Fruit fly (Drosophila melanogaster) whole organism, embryonic: ENCODE results near the gene CG42759.

Experiments
- Bdp1 ChIP-seq: fragments of 200-800 bp; sonication (Bioruptor generic); optimal IDR thresholded peaks from 3 replicates; lab custom pipeline; 2016; ENCODE audit warnings: missing biosample characterization, missing genetic modification characterization
- CG12071 ChIP-seq: fragments of 200-800 bp; sonication (Bioruptor generic); optimal IDR thresholded peaks from 3 replicates; lab custom pipeline; 2018; ENCODE audit warnings: missing biosample characterization, mild to moderate bottlenecking, missing genetic modification characterization
- CG13287 ChIP-seq: fragments of 200-800 bp; sonication (Bioruptor generic); IDR thresholded peaks from 2 replicates; pipeline ENCODE4 v1.3.6; 2022; ENCODE audit warnings: missing biosample characterization, missing genetic modification characterization; ENCODE audit not compliant: partially characterized antibody
- CG13424 ChIP-seq: fragments of 200-800 bp; sonication (Bioruptor generic); optimal IDR thresholded peaks from 2 replicates; lab custom pipeline; 2019; ENCODE audit warnings: missing biosample characterization, mild to moderate bottlenecking, missing genetic modification characterization, moderate library complexity
- CG13894 ChIP-seq: fragments of 200-800 bp; sonication (Bioruptor generic); optimal IDR thresholded peaks from 3 replicates; lab custom pipeline; 2018; ENCODE audit warnings: missing biosample characterization, mild to moderate bottlenecking, missing genetic modification characterization, moderate library complexity
- CG14014 ChIP-seq: fragments of 200-800 bp; sonication (Bioruptor generic); IDR thresholded peaks from 2 replicates; pipeline ENCODE4 v1.3.6; 2022; ENCODE audit warnings: missing biosample characterization, missing genetic modification characterization
- CG15269 ChIP-seq: fragments of 200-800 bp; sonication (Bioruptor generic); optimal IDR thresholded peaks from 2 replicates; lab custom pipeline; 2018; ENCODE audit warnings: missing biosample characterization, mild to moderate bottlenecking, missing genetic modification characterization, moderate library complexity
- CG16779 ChIP-seq: fragments of 200-800 bp; sonication (Bioruptor generic); IDR thresholded peaks from 2 replicates; pipeline ENCODE4 v1.3.6; 2022; ENCODE audit warnings: missing biosample characterization, missing genetic modification characterization
- CG2678 ChIP-seq: fragments of 200-800 bp; sonication (Bioruptor generic); optimal IDR thresholded peaks from 3 replicates; lab custom pipeline; 2019; ENCODE audit warnings: missing biosample characterization, mild to moderate bottlenecking, missing genetic modification characterization, moderate library complexity
- CG3163 ChIP-seq: fragments of 200-800 bp; sonication (Bioruptor generic); optimal IDR thresholded peaks from 3 replicates; lab custom pipeline; 2016; ENCODE audit warnings: missing biosample characterization, missing genetic modification characterization
- CG3281 ChIP-seq: fragments of 200-800 bp; sonication (Bioruptor generic); optimal IDR thresholded peaks from 3 replicates; lab custom pipeline; 2017; ENCODE audit warnings: missing biosample characterization, mild to moderate bottlenecking, missing genetic modification characterization
- CG34376 ChIP-seq: fragments of 200-800 bp; sonication (Bioruptor generic); optimal IDR thresholded peaks from 2 replicates; lab custom pipeline; 2018; ENCODE audit warnings: missing biosample characterization, mild to moderate bottlenecking, missing genetic modification characterization
- CG4424 ChIP-seq: fragments of 200-800 bp; sonication (Bioruptor generic); optimal IDR thresholded peaks from 3 replicates; lab custom pipeline; 2016; ENCODE audit warnings: missing biosample characterization, missing genetic modification characterization
- CG6254 ChIP-seq: fragments of 200-800 bp; sonication (Bioruptor generic); optimal IDR thresholded peaks from 3 replicates; lab custom pipeline; 2017; ENCODE audit warnings: mild to moderate bottlenecking, missing biosample characterization, missing genetic modification reagents, missing genetic modification characterization
- CG6813 ChIP-seq: fragments of 200-800 bp; sonication (Bioruptor generic); optimal IDR thresholded peaks from 2 replicates; lab custom pipeline; 2017; ENCODE audit warnings: missing biosample characterization, missing genetic modification characterization, mild to moderate bottlenecking, moderate library complexity, missing genetic modification reagents
- CG6854 ChIP-seq: fragments of 200-800 bp; sonication (Bioruptor generic); optimal IDR thresholded peaks from 3 replicates; lab custom pipeline; 2017; ENCODE audit warnings: missing biosample characterization, mild to moderate bottlenecking, missing genetic modification characterization
- CG9932 ChIP-seq: fragments of 200-800 bp; sonication (Bioruptor generic); IDR thresholded peaks from 2 replicates; pipeline ENCODE4 v1.3.6; 2022; ENCODE audit warnings: missing biosample characterization, missing genetic modification characterization
- Dbx ChIP-seq: fragments of 200-800 bp; sonication (Bioruptor generic); IDR thresholded peaks from 3 replicates; pipeline ENCODE4 v1.3.6; 2022; ENCODE audit warnings: missing biosample characterization, missing genetic modification characterization
- Ets65A ChIP-seq: fragments of 200-800 bp; sonication (Bioruptor generic); peaks from one replicate; lab custom pipeline; 2016; ENCODE audit warnings: missing biosample characterization, missing genetic modification characterization
- Fer1 ChIP-seq: fragments of 200-800 bp; sonication (Bioruptor generic); optimal IDR thresholded peaks from 2 replicates; lab custom pipeline; 2017; ENCODE audit warnings: missing biosample characterization, mild to moderate bottlenecking, missing genetic modification characterization
- HmgZ ChIP-seq: fragments of 200-800 bp; sonication (Bioruptor generic); optimal IDR thresholded peaks from 2 replicates; lab custom pipeline; 2018; ENCODE audit warnings: missing biosample characterization, mild to moderate bottlenecking, missing genetic modification characterization
- Hr78 ChIP-seq, 2 experiments: fragments of 200-800 bp in 1 of 2; fragments of >200 bp in 1 of 2; sonication (Bioruptor generic) in 1 of 2; optimal IDR thresholded peaks; 2 replicates each; lab custom pipeline; 2017 to 2019; ENCODE audit warnings: missing biosample characterization in 2 of 2, missing genetic modification characterization in 2 of 2, mild to moderate bottlenecking in 1 of 2, moderate library complexity in 1 of 2
- Jarid2 ChIP-seq: fragments of 200-800 bp; sonication (Bioruptor generic); optimal IDR thresholded peaks from 3 replicates; lab custom pipeline; 2017; ENCODE audit warnings: mild to moderate bottlenecking, missing biosample characterization, missing genetic modification reagents, missing genetic modification characterization
- Med ChIP-seq: fragments of 200-800 bp; sonication (Bioruptor generic); peaks from one replicate; lab custom pipeline; 2016; ENCODE audit warnings: missing biosample characterization, missing genetic modification characterization, mild to moderate bottlenecking, inconsistent platforms, moderate library complexity
- Myb ChIP-seq: fragments of 200-800 bp; sonication (Bioruptor generic); optimal IDR thresholded peaks from 2 replicates; lab custom pipeline; 2016; ENCODE audit warnings: missing biosample characterization, missing genetic modification characterization
- Scr ChIP-seq: fragments of 200-800 bp; sonication (Bioruptor generic); IDR thresholded peaks from 2 replicates; pipeline ENCODE4 v1.3.6; 2022; ENCODE audit warnings: missing biosample characterization, missing genetic modification characterization; ENCODE audit not compliant: partially characterized antibody
- Xbp1 ChIP-seq: fragments of 200-800 bp; sonication (Bioruptor generic); optimal IDR thresholded peaks from 3 replicates; lab custom pipeline; 2016; ENCODE audit warnings: missing biosample characterization, mild to moderate bottlenecking, missing genetic modification characterization
- ap ChIP-seq: fragments of 200-800 bp; sonication (Bioruptor generic); IDR thresholded peaks from 2 replicates; pipeline ENCODE4 v1.3.6; 2022; ENCODE audit warnings: missing biosample characterization, missing genetic modification characterization
- ase ChIP-seq: fragments of 200-800 bp; sonication (Bioruptor generic); IDR thresholded peaks from 3 replicates; pipeline ENCODE4 v1.3.6; 2022; ENCODE audit warnings: missing biosample characterization, missing genetic modification characterization
- bbx ChIP-seq: fragments of 200-800 bp; sonication (Bioruptor generic); IDR thresholded peaks from 2 replicates; pipeline ENCODE4 v1.3.6; 2022; ENCODE audit warnings: missing biosample characterization, missing genetic modification characterization; ENCODE audit not compliant: partially characterized antibody
- bowl ChIP-seq: fragments of 200-800 bp; sonication (Bioruptor generic); IDR thresholded peaks from 2 replicates; pipeline ENCODE4 v1.3.6; 2022; ENCODE audit warnings: missing biosample characterization, missing genetic modification characterization
- chinmo ChIP-seq: fragments of 200-800 bp; sonication (Bioruptor generic); IDR thresholded peaks from 4 replicates; pipeline ENCODE4 v1.3.6; 2022; ENCODE audit warnings: missing biosample characterization, missing genetic modification characterization; ENCODE audit not compliant: partially characterized antibody
- ci ChIP-seq: fragments of 200-800 bp; sonication (Bioruptor generic); IDR thresholded peaks from 3 replicates; pipeline ENCODE4 v1.3.6; 2022; ENCODE audit warnings: missing biosample characterization, missing genetic modification characterization
- crp ChIP-seq, 2 experiments: fragments of 200-800 bp; sonication (Bioruptor generic); optimal IDR thresholded peaks; 2 replicates in 1 of 2; 3 replicates in 1 of 2; lab custom pipeline; 2017; ENCODE audit warnings: missing biosample characterization in 2 of 2, missing genetic modification characterization in 2 of 2, mild to moderate bottlenecking in 1 of 2, moderate library complexity in 1 of 2
- ftz-f1 ChIP-seq: fragments of 200-800 bp; sonication (Bioruptor generic); optimal IDR thresholded peaks from 2 replicates; lab custom pipeline; 2016; ENCODE audit warnings: missing biosample characterization, missing genetic modification characterization
- gro ChIP-seq: fragments of 200-800 bp; sonication (Bioruptor generic); optimal IDR thresholded peaks from 2 replicates; lab custom pipeline; 2016; ENCODE audit warnings: missing biosample characterization, missing genetic modification characterization
- ham ChIP-seq: fragments of 200-800 bp; sonication (Bioruptor generic); IDR thresholded peaks from 2 replicates; pipeline ENCODE4 v1.3.6; 2022; ENCODE audit warnings: missing biosample characterization, missing genetic modification characterization
- klu ChIP-seq: fragments of 200-800 bp; sonication (Bioruptor generic); IDR thresholded peaks from 2 replicates; pipeline ENCODE4 v1.3.6; 2022; ENCODE audit warnings: missing biosample characterization, missing genetic modification characterization
- nerfin-2 ChIP-seq: fragments of 200-800 bp; sonication (Bioruptor generic); IDR thresholded peaks from 2 replicates; pipeline ENCODE4 v1.3.6; 2022; ENCODE audit warnings: missing biosample characterization, missing genetic modification characterization; ENCODE audit not compliant: partially characterized antibody
- nom ChIP-seq: fragments of 200-800 bp; sonication (Bioruptor generic); optimal IDR thresholded peaks from 2 replicates; lab custom pipeline; 2017; ENCODE audit warnings: missing biosample characterization, missing genetic modification characterization, mild to moderate bottlenecking, moderate library complexity, missing genetic modification reagents
- pho ChIP-seq: fragments of 200-800 bp; sonication (Bioruptor generic); optimal IDR thresholded peaks from 2 replicates; lab custom pipeline; 2016; ENCODE audit warnings: missing biosample characterization, missing genetic modification characterization
- pita ChIP-seq: fragments of 200-800 bp; sonication (Bioruptor generic); optimal IDR thresholded peaks from 2 replicates; lab custom pipeline; 2017; ENCODE audit warnings: missing biosample characterization, mild to moderate bottlenecking, missing genetic modification characterization
- psq ChIP-seq: fragments of 200-800 bp; sonication (Bioruptor generic); optimal IDR thresholded peaks from 2 replicates; lab custom pipeline; 2017; ENCODE audit warnings: missing biosample characterization, missing genetic modification characterization
- sob ChIP-seq: fragments of 200-800 bp; sonication (Bioruptor generic); IDR thresholded peaks from 2 replicates; pipeline ENCODE4 v1.3.6; 2022; ENCODE audit warnings: missing biosample characterization, missing genetic modification characterization
- ssp ChIP-seq: fragments of 200-800 bp; sonication (Bioruptor generic); IDR thresholded peaks from 2 replicates; pipeline ENCODE4 v1.3.6; 2022; ENCODE audit warnings: missing biosample characterization, missing genetic modification characterization
- tin ChIP-seq: fragments of 200-800 bp; sonication (Bioruptor generic); optimal IDR thresholded peaks from 3 replicates; lab custom pipeline; 2016; ENCODE audit warnings: missing biosample characterization, missing genetic modification characterization

Gene CG42759

DNA sequence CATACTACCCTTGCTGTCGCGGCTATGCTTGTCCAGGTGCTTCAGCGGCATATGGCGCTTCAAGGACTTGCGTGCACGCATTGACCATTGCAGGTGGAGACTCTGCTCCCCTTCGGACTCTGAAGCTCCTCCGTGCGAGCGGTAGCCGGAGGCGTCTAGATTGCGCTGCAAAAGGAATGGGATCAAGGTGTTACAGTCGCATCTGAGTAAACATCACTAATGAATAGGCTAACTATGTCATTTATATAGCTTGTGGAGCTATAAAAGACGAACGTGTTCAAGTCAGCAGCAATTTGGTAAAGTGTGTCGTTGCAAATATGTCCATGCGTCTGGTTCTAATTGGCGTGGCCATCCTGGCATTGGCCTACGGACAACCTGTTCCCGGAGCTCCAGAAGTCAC, at the start of gene CG42759:
CG42759 (plus strand) TSS at position 301 of the 400 bp plus-strand sequence.
- 0 out of 2 replicates have a peak, but pooled peaks have one; percentile 19 for TF ChIP-seq klu
- peak; percentile 18 for TF ChIP-seq Ets65A (GFP tag; lab: Kevin White, UChicago)
- TF ChIP-seq Med (GFP tag; lab: Kevin White, UChicago) = peak; percentile 7
- TF ChIP-seq CG13424 (tag; lab: Kevin White, UChicago) = no peak
- no peak for TF ChIP-seq nom (GFP tag; lab: Kevin White, UChicago)
- no peak for TF ChIP-seq ap (GFP tag; lab: Robert Waterston, UW)
- TF ChIP-seq pita = no peak
- no peak for TF ChIP-seq CG4424 (GFP tag; lab: Kevin White, UChicago)
- TF ChIP-seq, all 482 proteins: peak for 3

DNA sequence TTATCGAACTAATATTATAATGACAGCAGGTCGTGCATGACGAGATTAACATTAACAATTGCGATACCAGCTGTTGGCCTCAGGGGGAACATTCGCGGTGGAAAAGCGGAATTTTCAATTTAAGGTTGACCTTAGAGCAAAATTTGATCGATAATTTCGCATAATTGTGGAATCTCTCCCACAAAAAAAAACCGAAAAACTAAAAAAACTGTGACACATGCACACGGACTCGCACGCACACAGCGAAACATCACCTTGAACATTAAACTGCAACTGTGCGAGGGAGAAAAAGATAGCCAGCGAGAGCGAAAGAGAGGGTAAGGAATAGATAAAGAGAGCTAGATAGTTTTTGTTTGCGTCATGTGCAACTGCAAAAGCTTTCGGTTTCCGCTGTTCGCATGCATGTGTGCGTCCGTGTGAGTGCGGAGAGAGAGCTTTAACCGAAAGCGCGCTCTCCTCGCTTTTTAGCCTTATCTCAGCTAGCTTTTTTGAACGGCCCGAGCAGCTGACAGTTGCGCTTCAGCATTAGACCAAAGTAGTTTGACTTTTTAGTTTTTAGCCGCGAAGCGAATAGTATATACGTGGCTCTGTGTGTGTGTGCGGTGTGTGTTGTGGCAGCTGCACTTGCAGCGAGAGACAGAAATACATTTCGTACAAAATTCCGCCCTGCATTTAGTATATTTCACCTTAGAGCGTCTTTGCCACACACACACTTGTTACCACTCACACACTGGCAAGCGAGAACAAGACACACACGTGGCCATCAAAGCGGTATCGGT, 49.4 kb upstream of the CG42759 start:
- TF ChIP-seq bbx (peak; percentile 43; the same call in 1 of the 2 replicates), CG14014 (GFP tag; lab: Robert Waterston, UW) (peak; percentile 42; the same call in 1 of the 2 replicates), CG2678 (peak; percentile 21), Fer1 (GFP tag; lab: Kevin White, UChicago) (peak; percentile 59), CG34376 (peak; percentile 56), CG16779 (GFP tag; lab: Robert Waterston, UW) (no peak), CG6813 (GFP tag; lab: Kevin White, UChicago) (peak; percentile 50), Bdp1 (GFP tag; lab: Kevin White, UChicago) (no peak), Xbp1 (GFP tag; lab: Kevin White, UChicago) (peak; percentile 27), CG15269 (tag; lab: Kevin White, UChicago) (peak; percentile 40), chinmo (peak; percentile 100), bowl (GFP tag; lab: Robert Waterston, UW) (no peak), Scr (GFP tag; lab: Robert Waterston, UW) (0 out of 2 replicates have a peak, but pooled peaks have one; percentile 30), ci (GFP tag; lab: Robert Waterston, UW) (peak; percentile 77; the same call in 2 of the 3 replicates), CG3281 (GFP tag; lab: Kevin White, UChicago) (peak; percentile 39), sob (GFP tag; lab: Robert Waterston, UW) (peak; percentile 55), Hr78 (GFP tag; optimal IDR thresholded peaks at IDR 0.05; lab: Kevin White, UChicago) (peak in 1 of 2 experiments; percentile 40), CG6854 (GFP tag; lab: Kevin White, UChicago) (peak; percentile 8), Myb (no peak), ssp (GFP tag; lab: Robert Waterston, UW) (no peak), CG9932 (GFP tag; lab: Robert Waterston, UW) (0 out of 2 replicates have a peak, but pooled peaks have one; percentile 22), Dbx (GFP tag; lab: Robert Waterston, UW) (peak; percentile 40; the same call in 1 of the 3 replicates), CG6254 (GFP tag; lab: Kevin White, UChicago) (peak; percentile 6), crp (GFP tag; optimal IDR thresholded peaks at IDR 0.05; lab: Kevin White, UChicago) (peak in 1 of 2 experiments; percentile 58), nerfin-2 (GFP tag; lab: Robert Waterston, UW) (0 out of 2 replicates have a peak, but pooled peaks have one; percentile 37), ham (GFP tag; lab: Robert Waterston, UW) (no peak), ftz-f1 (GFP tag; lab: Kevin White, UChicago) (peak; percentile 90), CG12071 (GFP tag; lab: Kevin White, UChicago) (peak; percentile 16), pho (GFP tag; lab: Kevin White, UChicago) (no peak), CG13287 (GFP tag; lab: Robert Waterston, UW) (peak; percentile 44), tin (no peak), Jarid2 (peak; percentile 88), ase (GFP tag; lab: Robert Waterston, UW) (0 out of 3 replicates have a peak, but pooled peaks have one; percentile 28), gro (GFP tag; lab: Kevin White, UChicago) (peak; percentile 27), psq (GFP tag; lab: Kevin White, UChicago) (no peak), CG13894 (peak; percentile 27), CG3163 (peak; percentile 9), HmgZ (tag; lab: Kevin White, UChicago) (peak; percentile 45)
